Worm (Caenorhabditis elegans) whole organism, midembryonic: Measurements from ENCODE around the gene T16H12.9.

Experiments used
- T22C8.4 ChIP-seq: fragments of 200-800 bp; sonication (Bioruptor generic); IDR thresholded peaks from 2 replicates; pipeline ENCODE4 v1.3.6; 2022; ENCODE audit warnings: missing genetic modification characterization, missing compliant biosample characterization
- cog-1 ChIP-seq: sonication (generic microtip); optimal IDR thresholded peaks from 2 replicates; lab custom pipeline; 2016; ENCODE audit warnings: missing genetic modification characterization, missing compliant biosample characterization
- flt-1 ChIP-seq: fragments of 200-800 bp; sonication (Bioruptor generic); IDR thresholded peaks from 2 replicates; pipeline ENCODE4 v1.3.6; 2022; ENCODE audit warnings: missing genetic modification characterization, missing compliant biosample characterization
- klf-2 ChIP-seq: fragments of 200-800 bp; sonication (Bioruptor generic); conservative IDR thresholded peaks from 2 replicates; pipeline ENCODE4 v1.3.6; 2022; ENCODE audit warnings: missing genetic modification reagents, missing genetic modification characterization, missing compliant biosample characterization
- med-1 ChIP-seq: sonication (generic microtip); optimal IDR thresholded peaks from 2 replicates; lab custom pipeline; 2017; ENCODE audit warnings: missing genetic modification characterization, mild to moderate bottlenecking, missing compliant biosample characterization, antibody characterized with exemption, missing genetic modification reagents; ENCODE audit not compliant: insufficient read depth
- ref-1 ChIP-seq: fragments of 200-800 bp; sonication (Bioruptor generic); conservative IDR thresholded peaks from 2 replicates; pipeline ENCODE4 v1.3.6; 2022; ENCODE audit warnings: missing genetic modification reagents, missing genetic modification characterization, missing compliant biosample characterization
- tab-1 ChIP-seq: fragments of 200-800 bp; sonication (Bioruptor generic); IDR thresholded peaks from 2 replicates; pipeline ENCODE4 v1.3.6; 2022; ENCODE audit warnings: missing genetic modification characterization, missing compliant biosample characterization
- ztf-23 ChIP-seq: fragments of 200-800 bp; sonication (Bioruptor generic); IDR thresholded peaks from 2 replicates; pipeline ENCODE4 v1.3.6; 2022; ENCODE audit warnings: missing genetic modification reagents, missing genetic modification characterization, missing compliant biosample characterization
- ztf-29 ChIP-seq: fragments of 200-800 bp; sonication (Bioruptor generic); IDR thresholded peaks from 2 replicates; pipeline ENCODE4 v1.3.6; 2022; ENCODE audit warnings: missing genetic modification reagents, missing genetic modification characterization, missing compliant biosample characterization

The T16H12.9 gene

DNA sequence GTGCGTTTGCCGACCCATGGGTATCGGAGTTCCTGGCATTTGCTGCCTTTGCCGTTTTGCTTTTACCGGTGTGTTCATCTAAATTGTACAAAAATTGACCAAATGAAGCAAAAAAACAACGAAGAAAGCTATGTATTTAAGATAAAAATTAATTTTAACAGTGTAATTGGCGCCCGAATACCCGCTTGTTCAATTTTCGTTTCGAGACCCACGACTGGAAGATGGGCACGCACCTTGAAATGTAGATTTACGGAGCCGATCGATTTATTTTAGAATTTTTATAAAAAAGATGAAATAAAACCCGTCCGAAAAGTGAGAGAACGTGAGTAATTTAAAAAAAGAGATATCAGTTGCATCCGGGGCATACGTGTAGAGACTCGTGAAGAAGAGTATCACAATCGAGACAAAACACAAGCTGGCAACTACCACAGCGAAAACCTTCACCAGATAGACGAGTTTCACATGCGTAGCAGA lies 20.6 kb upstream of the T16H12.9 start, which contains the start of gene hal-2:
TSS of gene hal-2 (minus strand) at position 424 of the 474 bp plus-strand sequence.
- TF ChIP-seq ztf-23 (no peak), cog-1 (tag; lab: Kevin White, UChicago) (no peak), tab-1 (GFP tag; lab: Robert Waterston, UW) (no peak), ztf-29 (GFP tag; lab: Robert Waterston, UW) (no peak), T22C8.4 (GFP tag; lab: Robert Waterston, UW) (no peak), med-1 (GFP tag; lab: Kevin White, UChicago) (no peak), ref-1 (GFP tag; lab: Robert Waterston, UW) (no peak), flt-1 (GFP tag; lab: Robert Waterston, UW) (no peak), klf-2 (GFP tag; lab: Robert Waterston, UW) (no peak)

DNA sequence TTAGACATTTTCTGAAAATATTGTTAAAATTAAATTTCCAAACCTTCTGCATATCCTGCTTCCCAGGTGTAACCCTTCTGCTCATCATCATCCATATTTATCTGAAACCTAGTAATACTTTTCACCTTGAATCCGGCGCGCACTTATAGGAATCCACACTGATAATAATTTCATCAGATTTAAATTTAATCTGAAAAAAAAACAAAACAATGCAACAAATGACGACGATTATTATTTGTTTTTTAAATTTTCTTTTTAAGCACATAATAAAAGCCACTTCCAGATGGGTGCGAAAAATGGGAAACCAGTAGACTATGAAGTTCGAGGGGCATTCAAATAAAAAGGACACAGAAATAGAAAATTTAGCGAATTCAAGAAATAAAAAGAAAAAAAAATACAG lies 18.4 kb upstream of the T16H12.9 start, which contains the start of gene gtf-2H2C:
TSS of gene gtf-2H2C (minus strand) at position 101 of the 400 bp plus-strand sequence.
- no peak for TF ChIP-seq ref-1 (GFP tag; lab: Robert Waterston, UW)

DNA sequence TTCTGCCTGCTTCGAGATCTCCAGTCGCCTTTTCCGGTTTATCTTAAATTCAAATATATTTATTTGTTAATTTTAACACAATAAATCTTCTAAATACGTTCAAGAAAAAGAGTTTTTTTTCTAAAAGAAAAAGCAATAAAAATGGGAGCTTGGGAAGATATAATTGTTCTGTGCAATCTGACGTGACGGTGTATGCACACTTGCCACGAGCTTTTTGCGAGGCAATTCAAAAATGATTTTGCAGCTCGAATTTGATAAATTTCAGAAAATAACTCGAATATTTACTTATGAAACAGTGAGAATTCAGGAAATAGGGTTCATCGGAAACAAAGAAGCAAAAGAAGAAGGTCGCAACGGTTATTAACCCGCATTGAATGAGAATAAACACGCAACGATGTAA lies 16.0 kb upstream of the T16H12.9 start:
- TF ChIP-seq ztf-29 (GFP tag; lab: Robert Waterston, UW) (no peak), med-1 (GFP tag; lab: Kevin White, UChicago) (no peak), ztf-23 (no peak), flt-1 (GFP tag; lab: Robert Waterston, UW) (no peak), tab-1 (GFP tag; lab: Robert Waterston, UW) (no peak), cog-1 (tag; lab: Kevin White, UChicago) (no peak), ref-1 (GFP tag; lab: Robert Waterston, UW) (no peak)

DNA sequence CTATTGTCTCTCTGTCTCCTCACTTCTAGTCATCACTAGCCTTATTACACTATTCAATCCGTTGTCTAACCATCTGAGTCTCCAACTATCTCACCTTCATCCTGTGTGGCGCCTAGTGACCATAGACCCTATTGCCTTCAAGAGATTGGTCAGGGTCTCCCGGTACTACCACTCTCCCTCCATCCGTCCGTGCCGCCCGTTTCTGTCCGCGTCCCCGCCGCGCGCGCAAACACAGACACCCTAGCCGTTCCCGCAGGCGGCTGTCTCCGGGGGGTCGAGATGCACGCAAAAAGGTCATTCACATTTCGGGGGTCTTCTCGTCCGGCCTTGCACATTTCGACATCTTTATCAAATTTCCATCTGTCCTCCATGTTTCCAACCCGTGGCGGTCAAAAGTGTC lies 14.6 kb upstream of the T16H12.9 start:
- TF ChIP-seq T22C8.4 (GFP tag; lab: Robert Waterston, UW) (no peak), cog-1 (tag; lab: Kevin White, UChicago) (peak; percentile 25), flt-1 (GFP tag; lab: Robert Waterston, UW) (peak; percentile 76), ref-1 (GFP tag; lab: Robert Waterston, UW) (no peak), klf-2 (GFP tag; lab: Robert Waterston, UW) (no peak), ztf-29 (GFP tag; lab: Robert Waterston, UW) (no peak), tab-1 (GFP tag; lab: Robert Waterston, UW) (peak; percentile 76; the same call in 1 of the 2 replicates)

DNA sequence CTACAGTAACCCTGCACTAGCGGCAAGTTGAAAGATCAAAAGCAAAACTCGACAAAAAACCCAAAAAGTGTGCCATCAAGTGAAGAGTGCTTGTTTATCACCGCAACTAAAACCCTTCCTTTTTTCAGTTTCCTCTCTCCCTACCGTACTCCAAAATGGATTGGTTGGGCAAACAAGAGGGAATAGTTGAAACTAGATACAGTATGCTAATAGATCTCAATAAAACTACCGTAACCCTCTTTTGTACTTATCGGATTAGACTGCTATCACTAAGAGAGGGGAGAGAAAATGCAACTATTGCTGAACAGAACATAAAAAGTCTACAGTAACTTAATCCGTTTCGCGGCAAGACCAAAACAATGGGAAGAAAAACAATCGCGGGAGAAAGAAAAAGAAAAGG lies 13.7 kb upstream of the T16H12.9 start:
- no peak for TF ChIP-seq med-1 (GFP tag; lab: Kevin White, UChicago)
- TF ChIP-seq ztf-29 (GFP tag; lab: Robert Waterston, UW), result no peak
- TF ChIP-seq klf-2 (GFP tag; lab: Robert Waterston, UW), result no peak
- TF ChIP-seq ztf-23, result no peak
- no peak for TF ChIP-seq cog-1 (tag; lab: Kevin White, UChicago)
- no peak for TF ChIP-seq tab-1 (GFP tag; lab: Robert Waterston, UW)
- no peak for TF ChIP-seq ref-1 (GFP tag; lab: Robert Waterston, UW)
- no peak for TF ChIP-seq flt-1 (GFP tag; lab: Robert Waterston, UW)
- no peak for TF ChIP-seq T22C8.4 (GFP tag; lab: Robert Waterston, UW)

DNA sequence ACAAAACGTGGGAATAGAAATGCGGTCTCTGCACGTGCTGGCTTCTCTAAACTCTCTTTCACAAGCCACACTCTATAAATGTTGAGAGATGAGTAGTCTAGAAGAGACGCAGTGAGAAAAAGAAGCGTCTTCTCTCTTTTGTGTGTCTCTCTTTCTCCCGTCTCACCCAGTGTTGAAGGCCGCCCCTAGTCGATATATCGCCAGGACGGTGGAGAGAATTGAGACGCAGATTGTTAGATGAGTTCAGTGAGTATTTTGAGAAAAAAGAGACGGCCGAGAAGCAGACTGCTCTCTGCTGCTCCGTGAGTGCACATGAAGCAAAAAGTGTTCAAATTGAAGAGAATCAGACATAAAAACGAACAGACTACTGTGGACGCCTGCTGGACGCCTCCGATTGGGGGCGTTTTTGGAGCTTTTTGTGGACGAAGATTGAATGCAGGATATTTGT lies 12.5 kb upstream of the T16H12.9 start:
- peak; percentile 69 for TF ChIP-seq cog-1 (tag; lab: Kevin White, UChicago)
- TF ChIP-seq klf-2 (GFP tag; lab: Robert Waterston, UW), result no peak
- 0 out of 2 replicates have a peak, but pooled peaks have one; percentile 48 for TF ChIP-seq ztf-23
- TF ChIP-seq T22C8.4 (GFP tag; lab: Robert Waterston, UW), result 0 out of 2 replicates have a peak, but pooled peaks have one; percentile 43
- TF ChIP-seq ztf-29 (GFP tag; lab: Robert Waterston, UW), result 0 out of 2 replicates have a peak, but pooled peaks have one; percentile 6
- TF ChIP-seq ref-1 (GFP tag; lab: Robert Waterston, UW), result no peak
- TF ChIP-seq flt-1 (GFP tag; lab: Robert Waterston, UW), result peak; percentile 64; the same call in 1 of the 2 replicates
- TF ChIP-seq tab-1 (GFP tag; lab: Robert Waterston, UW), result 0 out of 2 replicates have a peak, but pooled peaks have one; percentile 47
- no peak for TF ChIP-seq med-1 (GFP tag; lab: Kevin White, UChicago)

DNA sequence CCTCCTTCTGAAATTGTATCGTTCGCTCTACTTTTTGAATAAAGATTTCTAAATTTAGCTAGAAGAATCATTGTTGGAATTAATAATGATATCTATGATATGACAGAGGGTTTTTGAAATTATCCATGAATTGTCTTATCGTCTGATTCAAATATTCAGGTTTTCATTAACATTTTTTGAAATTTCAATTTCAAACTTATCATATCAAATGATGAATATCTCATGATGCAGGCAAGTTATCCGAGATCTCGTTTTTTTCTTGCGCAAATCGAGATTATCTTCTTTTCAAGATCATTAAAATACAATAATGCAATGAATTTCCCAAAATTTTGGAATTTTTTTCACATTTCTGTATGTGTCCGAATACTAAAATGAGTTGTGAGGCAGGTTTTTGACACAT lies 11.1 kb upstream of the T16H12.9 start, which contains the start of gene spop-1:
TSS of gene spop-1 (minus strand) at position 101 of the 400 bp plus-strand sequence.
- TF ChIP-seq tab-1 (GFP tag; lab: Robert Waterston, UW) (no peak), ztf-29 (GFP tag; lab: Robert Waterston, UW) (no peak), ref-1 (GFP tag; lab: Robert Waterston, UW) (no peak), cog-1 (tag; lab: Kevin White, UChicago) (no peak), ztf-23 (no peak), T22C8.4 (GFP tag; lab: Robert Waterston, UW) (no peak), klf-2 (GFP tag; lab: Robert Waterston, UW) (no peak), med-1 (GFP tag; lab: Kevin White, UChicago) (no peak), flt-1 (GFP tag; lab: Robert Waterston, UW) (no peak)

DNA sequence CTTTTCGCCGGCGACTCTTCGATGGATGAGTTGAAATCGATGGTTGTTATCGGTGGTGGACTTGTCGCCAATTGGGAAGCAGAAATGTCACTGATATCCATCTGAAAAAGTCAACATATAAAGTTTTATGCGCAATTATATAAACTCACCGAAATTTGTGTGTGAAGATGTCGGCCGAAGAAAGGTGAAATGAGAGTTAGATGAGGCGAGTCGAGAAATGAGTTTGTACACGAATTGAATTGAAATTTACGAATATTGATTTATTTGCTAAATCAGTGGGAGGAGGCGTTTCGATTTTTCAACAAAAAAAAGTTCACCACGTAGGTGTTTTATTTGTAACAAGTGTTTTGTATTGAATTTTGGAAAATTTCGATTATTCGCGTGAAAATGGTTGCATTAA lies 7.7 kb upstream of the T16H12.9 start, which contains the start of gene kel-10:
TSS of gene kel-10 (minus strand) at position 101 of the 400 bp plus-strand sequence.
- TF ChIP-seq ztf-29 (GFP tag; lab: Robert Waterston, UW) (no peak), ztf-23 (no peak), cog-1 (tag; lab: Kevin White, UChicago) (no peak), tab-1 (GFP tag; lab: Robert Waterston, UW) (no peak), klf-2 (GFP tag; lab: Robert Waterston, UW) (no peak), ref-1 (GFP tag; lab: Robert Waterston, UW) (no peak), med-1 (GFP tag; lab: Kevin White, UChicago) (no peak), T22C8.4 (GFP tag; lab: Robert Waterston, UW) (no peak), flt-1 (GFP tag; lab: Robert Waterston, UW) (no peak)

DNA sequence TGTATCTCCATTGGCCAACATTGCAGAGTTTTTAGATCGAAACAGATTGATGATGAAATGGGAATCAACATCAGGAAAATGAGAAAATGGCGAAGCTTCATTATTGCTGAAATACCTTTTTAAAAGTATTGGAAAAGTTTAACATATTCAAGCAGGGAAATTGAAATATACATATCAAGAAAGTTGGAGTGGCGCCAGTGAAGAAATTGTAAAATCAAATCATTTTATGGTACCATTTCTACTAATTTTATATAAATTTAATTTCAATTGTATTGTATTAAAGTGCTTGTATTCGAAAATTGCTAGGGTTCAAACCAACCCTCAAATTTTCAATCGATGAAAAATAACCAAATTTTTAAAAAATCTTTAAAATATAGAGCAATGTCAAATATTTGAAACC lies 2.7 kb upstream of the T16H12.9 start, which contains the start of gene srt-55:
TSS of gene srt-55 (minus strand) at position 101 of the 400 bp plus-strand sequence.
- TF ChIP-seq flt-1 (GFP tag; lab: Robert Waterston, UW) (no peak), ztf-23 (no peak), med-1 (GFP tag; lab: Kevin White, UChicago) (no peak), ztf-29 (GFP tag; lab: Robert Waterston, UW) (no peak), ref-1 (GFP tag; lab: Robert Waterston, UW) (no peak)
